Fruit fly (Drosophila melanogaster) whole organism, embryonic: ENCODE measurements around the gene Tpr2.
A peak's percentile ranks its signal among the peaks of the same experiment; 100 is the strongest.

Experiments
- ATbp ChIP-seq: fragments of 200-800 bp; sonication (Bioruptor generic); optimal IDR thresholded peaks from 2 replicates; lab custom pipeline; 2017; ENCODE audit warnings: missing biosample characterization, mild to moderate bottlenecking, missing genetic modification characterization, missing genetic modification reagents
- Adf1 ChIP-seq: fragments of 200-800 bp; sonication (Bioruptor generic); IDR thresholded peaks from 2 replicates; pipeline ENCODE4 v1.3.6; 2022; ENCODE audit warnings: missing biosample characterization, missing genetic modification characterization
- Atf6 ChIP-seq: fragments of 200-800 bp; sonication (Bioruptor generic); IDR thresholded peaks from 2 replicates; pipeline ENCODE4 v1.3.6; 2022; ENCODE audit warnings: missing biosample characterization, missing genetic modification characterization
- Blimp-1 ChIP-seq: fragments of 200-800 bp; sonication (Bioruptor generic); optimal IDR thresholded peaks from 3 replicates; lab custom pipeline; 2018; ENCODE audit warnings: missing biosample characterization, missing genetic modification characterization, mild to moderate bottlenecking, moderate library complexity, missing genetic modification reagents
- CG1024 ChIP-seq: fragments of 200-800 bp; sonication (Bioruptor generic); IDR thresholded peaks from 2 replicates; pipeline ENCODE4 v1.3.6; 2022; ENCODE audit warnings: missing biosample characterization, missing genetic modification characterization
- CG10654 ChIP-seq: fragments of 200-800 bp; sonication (Bioruptor generic); optimal IDR thresholded peaks from 2 replicates; lab custom pipeline; 2016; ENCODE audit warnings: missing biosample characterization, missing genetic modification characterization
- CG11695 ChIP-seq: fragments of 200-800 bp; sonication (Bioruptor generic); IDR thresholded peaks from 3 replicates; pipeline ENCODE4 v1.3.6; 2022; ENCODE audit warnings: missing biosample characterization, missing genetic modification characterization
- CG12071 ChIP-seq: fragments of 200-800 bp; sonication (Bioruptor generic); optimal IDR thresholded peaks from 3 replicates; lab custom pipeline; 2018; ENCODE audit warnings: missing biosample characterization, mild to moderate bottlenecking, missing genetic modification characterization
- CG12236 ChIP-seq: fragments of 200-800 bp; sonication (Bioruptor generic); optimal IDR thresholded peaks from 2 replicates; lab custom pipeline; 2016; ENCODE audit warnings: missing biosample characterization, missing genetic modification characterization
- CG13287 ChIP-seq: fragments of 200-800 bp; sonication (Bioruptor generic); IDR thresholded peaks from 2 replicates; pipeline ENCODE4 v1.3.6; 2022; ENCODE audit warnings: missing biosample characterization, missing genetic modification characterization; ENCODE audit not compliant: partially characterized antibody
- CG14050 ChIP-seq: fragments of 200-800 bp; sonication (Bioruptor generic); IDR thresholded peaks from 3 replicates; pipeline ENCODE4 v1.3.6; 2022; ENCODE audit warnings: missing biosample characterization, missing genetic modification characterization
- CG14965 ChIP-seq: fragments of 200-800 bp; sonication (Bioruptor generic); optimal IDR thresholded peaks from 2 replicates; lab custom pipeline; 2016; ENCODE audit warnings: missing biosample characterization, missing genetic modification characterization, borderline replicate concordance
- CG17568 ChIP-seq: fragments of 200-800 bp; sonication (Bioruptor generic); optimal IDR thresholded peaks from 2 replicates; lab custom pipeline; 2018; ENCODE audit warnings: missing biosample characterization, mild to moderate bottlenecking, missing genetic modification characterization, moderate library complexity
- CG17802 ChIP-seq: fragments of 200-800 bp; sonication (Bioruptor generic); optimal IDR thresholded peaks from 2 replicates; lab custom pipeline; 2018; ENCODE audit warnings: missing biosample characterization, mild to moderate bottlenecking, missing genetic modification characterization, moderate library complexity
- CG17829 ChIP-seq: fragments of 200-800 bp; optimal IDR thresholded peaks from 2 replicates; lab custom pipeline; 2019; ENCODE audit warnings: missing biosample characterization, mild to moderate bottlenecking, missing genetic modification characterization, moderate library complexity
- CG18599 ChIP-seq: fragments of 200-800 bp; sonication (Bioruptor generic); optimal IDR thresholded peaks from 3 replicates; lab custom pipeline; 2017; ENCODE audit warnings: missing biosample characterization, missing genetic modification characterization, mild to moderate bottlenecking, moderate library complexity, missing genetic modification reagents
- CG31224 ChIP-seq: fragments of 200-800 bp; sonication (Bioruptor generic); IDR thresholded peaks from 2 replicates; pipeline ENCODE4 v1.3.6; 2022; ENCODE audit warnings: missing biosample characterization, missing genetic modification characterization
- CG3163 ChIP-seq: fragments of 200-800 bp; sonication (Bioruptor generic); optimal IDR thresholded peaks from 3 replicates; lab custom pipeline; 2016; ENCODE audit warnings: missing biosample characterization, missing genetic modification characterization
- CG32767 ChIP-seq: fragments of 200-800 bp; sonication (Bioruptor generic); IDR thresholded peaks from 2 replicates; pipeline ENCODE4 v1.3.6; 2022; ENCODE audit warnings: missing biosample characterization, missing genetic modification characterization
- CG32772 ChIP-seq: fragments of 200-800 bp; sonication (Bioruptor generic); IDR thresholded peaks from 2 replicates; pipeline ENCODE4 v1.3.6; 2022; ENCODE audit warnings: missing biosample characterization, missing genetic modification characterization
- CG34422 ChIP-seq: fragments of 200-800 bp; sonication (Bioruptor generic); IDR thresholded peaks from 3 replicates; pipeline ENCODE4 v1.3.6; 2022; ENCODE audit warnings: missing biosample characterization, missing genetic modification characterization
- CG3726 ChIP-seq: fragments of 200-800 bp; sonication (Bioruptor generic); IDR thresholded peaks from 3 replicates; pipeline ENCODE4, ENCODE4 v1.3.6; 2022; ENCODE audit warnings: missing biosample characterization, missing genetic modification characterization
- CG5953 ChIP-seq: fragments of 200-800 bp; sonication (Bioruptor generic); IDR thresholded peaks from 2 replicates; pipeline ENCODE4 v1.3.6; 2022; ENCODE audit warnings: missing biosample characterization, missing genetic modification characterization
- CG6272 ChIP-seq: fragments of 200-800 bp; sonication (Bioruptor generic); IDR thresholded peaks from 2 replicates; pipeline ENCODE4 v1.3.6; 2022; ENCODE audit warnings: missing biosample characterization, missing genetic modification characterization
- Gsc ChIP-seq: fragments of 200-800 bp; sonication (Bioruptor generic); IDR thresholded peaks from 2 replicates; pipeline ENCODE4 v1.3.6; 2022; ENCODE audit warnings: missing biosample characterization, missing genetic modification characterization
- Gug ChIP-seq: fragments of 200-800 bp; sonication (Bioruptor generic); IDR thresholded peaks from 4 replicates; pipeline ENCODE4 v1.3.6; 2022; ENCODE audit warnings: missing biosample characterization, missing genetic modification characterization
- HLH3B ChIP-seq: fragments of 200-800 bp; sonication (Bioruptor generic); IDR thresholded peaks from 2 replicates; pipeline ENCODE4 v1.3.6; 2022; ENCODE audit warnings: missing biosample characterization, missing genetic modification characterization
- MESR4 ChIP-seq: fragments of 200-800 bp; sonication (Bioruptor generic); optimal IDR thresholded peaks from 2 replicates; lab custom pipeline; 2018; ENCODE audit warnings: missing biosample characterization, mild to moderate bottlenecking, missing genetic modification characterization, moderate library complexity
- Med ChIP-seq: fragments of 200-800 bp; sonication (Bioruptor generic); peaks from one replicate; lab custom pipeline; 2016; ENCODE audit warnings: missing biosample characterization, missing genetic modification characterization, mild to moderate bottlenecking, inconsistent platforms, moderate library complexity
- Nf-YA ChIP-seq: fragments of 200-800 bp; sonication (Bioruptor generic); IDR thresholded peaks from 2 replicates; pipeline ENCODE4 v1.3.6; 2022; ENCODE audit warnings: missing biosample characterization, missing genetic modification characterization
- Sry-δ ChIP-seq: fragments of 200-800 bp; sonication (Bioruptor generic); optimal IDR thresholded peaks from 2 replicates; lab custom pipeline; 2016; ENCODE audit warnings: missing biosample characterization, missing genetic modification characterization
- Taf1 ChIP-seq: fragments of 200-800 bp; sonication (Bioruptor generic); IDR thresholded peaks from 2 replicates; pipeline ENCODE4 v1.3.6; 2022; ENCODE audit warnings: missing biosample characterization, missing genetic modification characterization
- Trl ChIP-seq, 3 experiments: fragments of >200 bp in 2 of 3; fragments of 200-800 bp in 1 of 3; sonication (Bioruptor generic) in 1 of 3; optimal IDR thresholded peaks; 2 replicates in 1 of 3; 3 replicates in 2 of 3; lab custom pipeline; 2016 to 2017; ENCODE audit warnings: missing biosample characterization in 1 of 3, missing genetic modification characterization in 1 of 3
- Xbp1 ChIP-seq: fragments of 200-800 bp; sonication (Bioruptor generic); optimal IDR thresholded peaks from 3 replicates; lab custom pipeline; 2016; ENCODE audit warnings: missing biosample characterization, mild to moderate bottlenecking, missing genetic modification characterization
- bbx ChIP-seq: fragments of 200-800 bp; sonication (Bioruptor generic); IDR thresholded peaks from 2 replicates; pipeline ENCODE4 v1.3.6; 2022; ENCODE audit warnings: missing biosample characterization, missing genetic modification characterization; ENCODE audit not compliant: partially characterized antibody
- chinmo ChIP-seq: fragments of 200-800 bp; sonication (Bioruptor generic); IDR thresholded peaks from 4 replicates; pipeline ENCODE4 v1.3.6; 2022; ENCODE audit warnings: missing biosample characterization, missing genetic modification characterization; ENCODE audit not compliant: partially characterized antibody
- dm ChIP-seq: fragments of 200-800 bp; sonication (Bioruptor generic); optimal IDR thresholded peaks from 3 replicates; lab custom pipeline; 2016; ENCODE audit warnings: missing biosample characterization, missing genetic modification characterization
- dmrt99B ChIP-seq: fragments of 200-800 bp; sonication (Bioruptor generic); optimal IDR thresholded peaks from 2 replicates; lab custom pipeline; 2018; ENCODE audit warnings: missing biosample characterization, mild to moderate bottlenecking, missing genetic modification characterization, moderate library complexity
- inv ChIP-seq: fragments of 200-800 bp; sonication (Bioruptor generic); IDR thresholded peaks from 2 replicates; pipeline ENCODE4 v1.3.6; 2022; ENCODE audit warnings: missing biosample characterization, missing genetic modification characterization; ENCODE audit not compliant: partially characterized antibody
- lbe ChIP-seq: fragments of 200-800 bp; sonication (Bioruptor generic); optimal IDR thresholded peaks from 2 replicates; lab custom pipeline; 2016; ENCODE audit warnings: missing biosample characterization, mild to moderate bottlenecking, missing genetic modification characterization
- luna ChIP-seq: fragments of 200-800 bp; sonication (Bioruptor generic); optimal IDR thresholded peaks from 2 replicates; lab custom pipeline; 2016; ENCODE audit warnings: missing biosample characterization, missing genetic modification characterization
- maf-S ChIP-seq: fragments of 200-800 bp; sonication (Bioruptor generic); optimal IDR thresholded peaks from 2 replicates; lab custom pipeline; 2016; ENCODE audit warnings: missing biosample characterization, missing genetic modification characterization
- psq ChIP-seq: fragments of 200-800 bp; sonication (Bioruptor generic); optimal IDR thresholded peaks from 2 replicates; lab custom pipeline; 2017; ENCODE audit warnings: missing biosample characterization, missing genetic modification characterization
- row ChIP-seq: fragments of 200-800 bp; sonication (Bioruptor generic); IDR thresholded peaks from 3 replicates; pipeline ENCODE4 v1.3.6; 2022; ENCODE audit warnings: missing biosample characterization, missing genetic modification characterization
- scrt ChIP-seq: fragments of 200-800 bp; sonication (Bioruptor generic); optimal IDR thresholded peaks from 2 replicates; lab custom pipeline; 2018; ENCODE audit warnings: missing biosample characterization, mild to moderate bottlenecking, missing genetic modification characterization, moderate library complexity
- stc ChIP-seq: fragments of 200-800 bp; sonication (Bioruptor generic); IDR thresholded peaks from 2 replicates; pipeline ENCODE4 v1.3.6; 2022; ENCODE audit warnings: missing biosample characterization, missing genetic modification characterization
- tio ChIP-seq: fragments of 200-800 bp; sonication (Bioruptor generic); optimal IDR thresholded peaks from 2 replicates; lab custom pipeline; 2017; ENCODE audit warnings: missing biosample characterization, missing genetic modification characterization, inconsistent platforms
- toy ChIP-seq: fragments of 200-800 bp; sonication (Bioruptor generic); IDR thresholded peaks from 2 replicates; pipeline ENCODE4 v1.3.6; 2022; ENCODE audit warnings: missing biosample characterization, missing genetic modification characterization
- unpg ChIP-seq: fragments of 200-800 bp; sonication (Bioruptor generic); optimal IDR thresholded peaks from 3 replicates; lab custom pipeline; 2018; ENCODE audit warnings: missing biosample characterization, mild to moderate bottlenecking, missing genetic modification characterization, moderate library complexity
- zen2 ChIP-seq: fragments of 200-800 bp; sonication (Bioruptor generic); IDR thresholded peaks from 3 replicates; pipeline ENCODE4 v1.3.6; 2022; ENCODE audit warnings: missing biosample characterization, missing genetic modification characterization; ENCODE audit not compliant: partially characterized antibody

The Tpr2 gene

DNA sequence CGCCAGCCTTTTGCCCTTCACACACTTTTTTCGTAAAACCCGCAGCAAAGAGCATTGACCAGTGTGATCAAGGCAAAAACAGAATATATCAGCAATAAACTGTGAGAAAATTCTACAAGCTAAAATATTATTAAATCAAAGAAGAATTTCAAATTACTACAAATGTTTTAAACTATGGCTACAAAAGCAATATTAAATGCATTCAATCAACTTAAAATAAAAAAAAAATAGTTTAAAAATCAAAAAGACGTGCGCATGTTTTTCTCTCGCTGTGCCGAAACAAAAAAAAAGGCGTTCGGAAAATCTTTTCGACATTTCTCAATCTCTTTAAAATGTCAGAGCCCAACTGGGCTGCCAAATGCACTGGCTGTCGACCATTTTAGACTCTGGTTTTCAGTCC, 6.8 kb downstream of the Tpr2 start (continued):
- TF ChIP-seq HLH3B (GFP tag; lab: Robert Waterston, UW) (peak; percentile 52; the same call in 1 of the 2 replicates), lbe (GFP tag; lab: Kevin White, UChicago) (no peak), Gsc (GFP tag; lab: Robert Waterston, UW) (no peak), CG6272 (GFP tag; lab: Robert Waterston, UW) (0 out of 2 replicates have a peak, but pooled peaks have one; percentile 27), psq (no peak), Blimp-1 (GFP tag; lab: Kevin White, UChicago) (peak; percentile 49), Gug (GFP tag; lab: Robert Waterston, UW) (no peak), CG17568 (GFP tag; lab: Kevin White, UChicago) (no peak), Adf1 (no peak), Trl (optimal IDR thresholded peaks at IDR 0.05; lab: Kevin White, UChicago) (no peak), Trl (GFP tag; optimal IDR thresholded peaks at IDR 0.05; lab: Kevin White, UChicago) (no peak), CG17829 (tag; lab: Kevin White, UChicago) (no peak), CG17802 (tag; lab: Kevin White, UChicago) (no peak), CG12071 (no peak), tio (GFP tag; lab: Kevin White, UChicago) (peak; percentile 30), ATbp (GFP tag; lab: Kevin White, UChicago) (peak; percentile 0), CG18599 (GFP tag; lab: Kevin White, UChicago) (no peak), scrt (GFP tag; lab: Kevin White, UChicago) (no peak), Xbp1 (GFP tag; lab: Kevin White, UChicago) (peak; percentile 45), MESR4 (GFP tag; lab: Kevin White, UChicago) (no peak), zen2 (GFP tag; lab: Robert Waterston, UW) (no peak), CG13287 (GFP tag; lab: Robert Waterston, UW) (no peak), CG32772 (GFP tag; lab: Robert Waterston, UW) (peak; percentile 43; the same call in 1 of the 2 replicates), CG14050 (peak; percentile 29; the same call in 1 of the 3 replicates), CG3163 (no peak), CG31224 (GFP tag; lab: Robert Waterston, UW) (no peak), bbx (GFP tag; lab: Robert Waterston, UW) (no peak), dm (no peak), unpg (GFP tag; lab: Kevin White, UChicago) (peak; percentile 26), luna (no peak), Sry-δ (GFP tag; lab: Kevin White, UChicago) (no peak), Nf-YA (GFP tag; lab: Robert Waterston, UW) (no peak), Taf1 (no peak), CG3726 (GFP tag; lab: Robert Waterston, UW) (no peak), dmrt99B (tag; lab: Kevin White, UChicago) (peak; percentile 60), Med (GFP tag; lab: Kevin White, UChicago) (peak; percentile 46), inv (no peak), row (GFP tag; lab: Robert Waterston, UW) (peak; percentile 61; the same call in 2 of the 3 replicates), CG12236 (GFP tag; lab: Kevin White, UChicago) (no peak), chinmo (GFP tag; lab: Robert Waterston, UW) (no peak), CG1024 (GFP tag; lab: Robert Waterston, UW) (0 out of 2 replicates have a peak, but pooled peaks have one; percentile 5), maf-S (GFP tag; lab: Kevin White, UChicago) (no peak), CG11695 (GFP tag; lab: Robert Waterston, UW) (peak; percentile 54; the same call in 1 of the 3 replicates), CG32767 (no peak), Atf6 (GFP tag; lab: Robert Waterston, UW) (no peak; the same call in 1 of the 2 replicates), CG5953 (no peak), CG10654 (no peak), CG14965 (GFP tag; lab: Kevin White, UChicago) (no peak), toy (GFP tag; lab: Robert Waterston, UW) (no peak), CG34422 (GFP tag; lab: Robert Waterston, UW) (0 out of 3 replicates have a peak, but pooled peaks have one; percentile 9), stc (GFP tag; lab: Robert Waterston, UW) (peak; percentile 49; the same call in 1 of the 2 replicates)
